Fruit fly (Drosophila melanogaster): Measurements from ENCODE around the gene CG31715.
A peak's percentile ranks its signal among the peaks of the same experiment; 100 is the strongest.

CG31715 gene

dm6 chr2L:10342471-10342870 is 1.1 kb downstream of the CG31715 start, which contains the start of gene Sps2 (continued):
- peak; percentile 37; the same call in 1 of the 2 replicates for TF ChIP-seq CG32532 (GFP tag; IDR thresholded peaks at IDR 0.05)
- TF ChIP-seq bsh (GFP tag; optimal IDR thresholded peaks at IDR 0.05): no peak
- TF ChIP-seq CG7271 (tag; optimal IDR thresholded peaks at IDR 0.05): no peak
- no peak for TF ChIP-seq CG4282 (GFP tag; optimal IDR thresholded peaks at IDR 0.05)
- TF ChIP-seq CG8290 (GFP tag; optimal IDR thresholded peaks at IDR 0.05): peak; percentile 48
- TF ChIP-seq CG8290 (tag; optimal IDR thresholded peaks at IDR 0.05): peak in 1 of 2 experiments; percentile 53
- peak; percentile 94 for TF ChIP-seq grn (GFP tag; optimal IDR thresholded peaks at IDR 0.05)
- peak; percentile 10 for TF ChIP-seq MESR4 (GFP tag; optimal IDR thresholded peaks at IDR 0.05)

- TF ChIP-seq CG3163 (GFP tag; optimal IDR thresholded peaks at IDR 0.05) (no peak), fu2 (GFP tag; optimal IDR thresholded peaks at IDR 0.05) (no peak), CG2889 (GFP tag; IDR thresholded peaks at IDR 0.05) (no peak), cato (GFP tag; optimal IDR thresholded peaks at IDR 0.05; ENCODE audit: borderline replicate concordance) (no peak), ranshi (GFP tag; IDR thresholded peaks at IDR 0.05) (no peak), CG14667 (GFP tag; IDR thresholded peaks at IDR 0.05) (no peak), oc (tag; optimal IDR thresholded peaks at IDR 0.05) (no peak), CG16813 (GFP tag; IDR thresholded peaks at IDR 0.05; ENCODE audit: partially characterized antibody) (peak; percentile 63; the same call in 1 of the 3 replicates), Neu2 (GFP tag; optimal IDR thresholded peaks at IDR 0.05; ENCODE audit: borderline replicate concordance) (peak; percentile 62), NC2β (GFP tag; optimal IDR thresholded peaks at IDR 0.05) (no peak), wek (GFP tag; optimal IDR thresholded peaks at IDR 0.05) (peak; percentile 91), seq (GFP tag; IDR thresholded peaks at IDR 0.05) (peak; percentile 11; the same call in 1 of the 2 replicates), Bgb (GFP tag; IDR thresholded peaks at IDR 0.05; ENCODE audit: partially characterized antibody) (0 out of 2 replicates have a peak, but pooled peaks have one; percentile 7), ERR (GFP tag; optimal IDR thresholded peaks at IDR 0.05) (no peak), CG10462 (GFP tag; optimal IDR thresholded peaks at IDR 0.05) (no peak), peb (GFP tag; IDR thresholded peaks at IDR 0.05) (no peak), CG8765 (GFP tag; IDR thresholded peaks at IDR 0.05) (no peak), exex (tag; optimal IDR thresholded peaks at IDR 0.05) (no peak), Rx (GFP tag; IDR thresholded peaks at IDR 0.05) (no peak), CG18619 (GFP tag; optimal IDR thresholded peaks at IDR 0.05) (no peak), CG15269 (tag; optimal IDR thresholded peaks at IDR 0.05) (no peak), az2 (GFP tag; optimal IDR thresholded peaks at IDR 0.05) (no peak), gcm2 (GFP tag; optimal IDR thresholded peaks at IDR 0.05) (no peak), trh (GFP tag; optimal IDR thresholded peaks at IDR 0.05) (no peak), MESR4 (GFP tag; optimal IDR thresholded peaks at IDR 0.05) (peak; percentile 6), luna (GFP tag; optimal IDR thresholded peaks at IDR 0.05) (no peak), CG1024 (GFP tag; IDR thresholded peaks at IDR 0.05) (no peak), tll (GFP tag; optimal IDR thresholded peaks at IDR 0.05) (no peak), CG7928 (GFP tag; optimal IDR thresholded peaks at IDR 0.05) (no peak), CG17612 (GFP tag; IDR thresholded peaks at IDR 0.05) (no peak), CG4707 (GFP tag; optimal IDR thresholded peaks at IDR 0.05) (no peak), CG13287 (GFP tag; IDR thresholded peaks at IDR 0.05; ENCODE audit: partially characterized antibody) (peak; percentile 62), B-H2 (GFP tag; optimal IDR thresholded peaks at IDR 0.05) (no peak), CG12299 (tag; optimal IDR thresholded peaks at IDR 0.05) (no peak), Sry-δ (GFP tag; optimal IDR thresholded peaks at IDR 0.05) (no peak), Dad (GFP tag; optimal IDR thresholded peaks at IDR 0.05) (no peak), CG18599 (GFP tag; optimal IDR thresholded peaks at IDR 0.05) (no peak), dan (GFP tag; IDR thresholded peaks at IDR 0.05) (no peak), pum (GFP tag; optimal IDR thresholded peaks at IDR 0.05) (no peak), GATAe (GFP tag; conservative IDR thresholded peaks at IDR 0.05) (no peak), CG6791 (GFP tag; IDR thresholded peaks at IDR 0.05; ENCODE audit: partially characterized antibody) (peak; percentile 55; the same call in 2 of the 3 replicates), CG16863 (GFP tag; optimal IDR thresholded peaks at IDR 0.05) (no peak)
Observed at dm6 chr2L:10344029-10344606, 2.7 kb downstream of the CG31715 start, which contains the start of gene Frmd5. Frmd5 (plus strand) TSS chr2L:10344442.
